Worm (Caenorhabditis elegans) whole organism, L4/young adult: ENCODE measurements around the gene F42A8.1.

Experiments used
- W03F9.2 ChIP-seq: fragments of 150-350 bp; optimal IDR thresholded peaks from 2 replicates; lab custom pipeline; 2014; ENCODE audit warnings: missing biosample characterization, missing genetic modification characterization
- dao-5 ChIP-seq: sonication (generic microtip); optimal IDR thresholded peaks from 2 replicates; lab custom pipeline; 2016; ENCODE audit warnings: missing genotype, missing genetic modification characterization, moderate library complexity, missing compliant biosample characterization
- him-1 ChIP-seq: sonication (generic microtip); optimal IDR thresholded peaks from 2 replicates; lab custom pipeline; 2016; ENCODE audit warnings: missing genotype, missing genetic modification reagents, missing genetic modification characterization, missing compliant biosample characterization

The F42A8.1 gene

ce11 chrII:9346490-9346889 is at the start of gene F42A8.1:
Gene F42A8.1, minus strand, starts transcription at chrII:9346590.
- TF ChIP-seq W03F9.2 (tag; lab: Kevin White, UChicago) (no peak), him-1 (tag; lab: Kevin White, UChicago) (no peak), dao-5 (no peak)

DNA sequence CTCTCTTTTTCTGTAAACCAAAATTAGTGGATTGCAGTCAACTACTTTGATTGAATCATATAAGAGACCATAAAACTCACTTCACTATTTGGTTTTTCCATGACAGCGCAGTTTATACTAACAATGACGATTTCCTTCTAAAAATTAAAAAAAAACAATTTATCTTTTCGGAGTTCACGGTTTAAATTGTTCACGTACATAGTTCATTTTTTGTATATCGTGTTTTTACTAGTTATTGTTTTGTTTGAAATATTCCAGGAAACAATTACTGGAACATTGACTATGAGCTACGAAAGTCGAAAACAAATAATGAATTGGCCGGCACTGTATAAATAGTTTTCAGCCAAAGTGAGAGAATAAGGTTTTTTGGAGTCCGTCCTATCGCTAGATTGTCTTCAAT is 46.3 kb upstream of the F42A8.1 start, which contains the start of gene lido-17:
TSS of gene lido-17 (minus strand) at position 101 of the 400 bp plus-strand sequence.
- TF ChIP-seq W03F9.2 (tag; lab: Kevin White, UChicago) (no peak), dao-5 (no peak), him-1 (tag; lab: Kevin White, UChicago) (no peak)

DNA sequence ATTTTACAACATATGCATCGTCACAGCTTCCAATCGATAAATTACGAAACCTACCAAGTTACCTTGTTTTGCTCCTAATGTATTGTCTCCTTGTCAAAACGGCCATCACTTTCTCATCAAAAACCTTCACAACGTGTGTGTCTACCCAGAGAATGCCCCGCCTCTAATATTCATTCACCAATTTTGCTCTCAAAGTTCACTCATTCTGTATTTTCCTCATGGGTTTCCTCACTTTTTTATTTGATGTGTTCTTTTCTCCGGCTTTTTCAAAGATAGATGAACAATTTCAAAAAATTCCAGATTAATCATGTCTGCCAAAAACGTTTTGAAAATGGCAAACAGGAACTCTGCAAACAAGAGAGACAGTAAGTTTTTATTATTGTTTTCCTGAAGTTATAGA is 38.9 kb upstream of the F42A8.1 start, which contains the start of gene C06C3.7:
TSS of gene C06C3.7 (plus strand) at position 301 of the 400 bp plus-strand sequence.
- TF ChIP-seq W03F9.2 (tag; lab: Kevin White, UChicago) (no peak), him-1 (tag; lab: Kevin White, UChicago) (no peak), dao-5 (no peak)

DNA sequence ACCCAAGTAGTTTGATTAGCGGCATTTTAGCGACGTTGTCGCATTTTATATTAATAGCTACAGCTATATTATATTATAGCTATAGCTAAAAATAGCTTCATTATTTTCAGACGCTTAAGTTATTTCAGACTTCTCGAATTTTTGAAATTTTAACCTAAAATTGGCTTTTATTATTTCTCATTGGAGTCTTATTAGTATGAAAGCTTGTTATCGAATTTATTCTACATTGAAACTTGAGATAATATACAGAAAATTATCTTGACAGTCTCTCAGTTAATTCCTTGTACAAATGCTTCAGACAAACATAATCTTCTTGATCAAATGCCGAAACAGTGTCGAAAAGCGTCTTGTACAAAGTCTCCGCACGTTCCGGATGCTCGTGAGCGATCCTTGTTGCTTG is 33.4 kb upstream of the F42A8.1 start, which contains the start of gene srh-48:
TSS of gene srh-48 (plus strand) at position 301 of the 400 bp plus-strand sequence.
- no peak for TF ChIP-seq W03F9.2 (tag; lab: Kevin White, UChicago)
- no peak for TF ChIP-seq him-1 (tag; lab: Kevin White, UChicago)
- TF ChIP-seq dao-5 = no peak

DNA sequence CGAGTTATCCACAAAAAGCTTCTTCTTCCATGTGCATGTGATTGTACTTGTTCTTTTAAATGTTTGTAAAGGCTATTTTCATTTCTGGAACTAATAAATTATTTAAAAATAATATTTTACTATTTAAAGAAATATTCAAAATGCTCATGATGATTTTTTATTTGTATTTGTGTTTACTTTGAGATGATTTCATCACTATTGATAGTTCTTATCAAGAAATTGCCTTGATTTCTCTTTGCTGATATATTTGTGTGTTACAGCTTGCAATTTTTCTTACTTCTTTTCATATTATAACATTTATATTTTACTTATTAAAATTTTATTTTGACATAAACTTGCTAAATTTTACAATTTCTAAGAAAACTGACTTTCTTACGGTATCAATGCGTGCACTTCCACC is 31.8 kb upstream of the F42A8.1 start:
- TF ChIP-seq dao-5 (no peak), him-1 (tag; lab: Kevin White, UChicago) (no peak), W03F9.2 (tag; lab: Kevin White, UChicago) (no peak)

DNA sequence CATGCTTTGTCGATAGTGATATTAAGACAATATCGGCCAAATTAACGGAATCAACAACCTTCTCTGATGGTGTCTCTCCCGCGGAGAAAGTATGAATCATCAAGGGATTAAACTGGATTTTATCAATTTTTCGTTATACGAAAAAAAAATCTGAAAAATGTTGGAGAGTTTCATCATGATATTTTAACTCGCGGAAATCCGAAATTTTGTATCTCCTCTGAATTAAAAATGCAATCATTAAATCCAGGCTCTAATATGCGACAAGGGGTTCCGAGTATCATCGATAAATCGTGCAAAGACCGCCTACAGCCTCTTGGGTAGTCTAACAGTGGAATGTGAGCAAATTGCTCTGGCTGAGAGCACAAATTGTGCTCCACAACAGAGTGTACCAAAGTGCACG is 30.8 kb upstream of the F42A8.1 start, which contains the start of gene C06C3.10:
TSS of gene C06C3.10 (minus strand) at position 101 of the 400 bp plus-strand sequence.
- TF ChIP-seq him-1 (tag; lab: Kevin White, UChicago) (no peak), dao-5 (no peak), W03F9.2 (tag; lab: Kevin White, UChicago) (no peak)

ce11 chrII:9374807-9375206 is 28.4 kb upstream of the F42A8.1 start, which contains the start of gene C06C3.12:
Gene C06C3.12, plus strand, starts transcription at chrII:9375107.
- TF ChIP-seq dao-5 = no peak
- no peak for TF ChIP-seq him-1 (tag; lab: Kevin White, UChicago)
- no peak for TF ChIP-seq W03F9.2 (tag; lab: Kevin White, UChicago)

ce11 chrII:9372991-9373390 is 26.6 kb upstream of the F42A8.1 start, which contains the start of gene C06C3.4:
Gene C06C3.4, plus strand, starts transcription at chrII:9373291.
- TF ChIP-seq W03F9.2 (tag; lab: Kevin White, UChicago) (no peak), him-1 (tag; lab: Kevin White, UChicago) (no peak), dao-5 (no peak)

- TF ChIP-seq dao-5 = no peak
- no peak for TF ChIP-seq W03F9.2 (tag; lab: Kevin White, UChicago)
- no peak for TF ChIP-seq him-1 (tag; lab: Kevin White, UChicago)
Observed at ce11 chrII:9372393-9372792, 26.0 kb upstream of the F42A8.1 start, which contains the start of gene C06C3.3. Gene C06C3.3, minus strand, starts transcription at chrII:9372493.

ce11 chrII:9369394-9369793 is 23.0 kb upstream of the F42A8.1 start:
- TF ChIP-seq dao-5 (no peak), him-1 (tag; lab: Kevin White, UChicago) (no peak), W03F9.2 (tag; lab: Kevin White, UChicago) (no peak)

ce11 chrII:9362249-9362648 is 15.9 kb upstream of the F42A8.1 start:
- no peak for TF ChIP-seq him-1 (tag; lab: Kevin White, UChicago)
- TF ChIP-seq dao-5 = no peak
- no peak for TF ChIP-seq W03F9.2 (tag; lab: Kevin White, UChicago)

DNA sequence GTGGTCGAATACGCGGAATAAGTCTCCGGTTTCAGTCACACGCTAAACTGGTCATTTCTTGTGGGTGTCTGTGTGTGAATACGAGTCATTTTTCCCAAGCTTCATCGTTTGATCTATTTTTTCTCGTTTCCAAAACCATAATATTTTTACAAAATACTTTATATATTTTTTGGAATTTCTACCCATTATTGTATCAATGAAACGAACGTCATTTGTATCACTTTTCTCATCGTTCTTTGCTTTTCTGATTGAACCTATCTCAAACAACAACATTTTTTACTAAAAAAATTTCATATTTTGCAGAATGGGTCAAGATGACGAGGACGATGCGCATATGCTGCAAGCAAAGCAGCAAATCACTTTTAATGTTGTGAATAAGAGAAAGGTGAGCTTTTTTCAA is 11.8 kb upstream of the F42A8.1 start, which contains the start of gene mel-11:
TSS of gene mel-11 (plus strand) at position 301 of the 400 bp plus-strand sequence.
- no peak for TF ChIP-seq dao-5
- TF ChIP-seq W03F9.2 (tag; lab: Kevin White, UChicago) = no peak
- no peak for TF ChIP-seq him-1 (tag; lab: Kevin White, UChicago)

- TF ChIP-seq dao-5 (no peak), him-1 (tag; lab: Kevin White, UChicago) (no peak), W03F9.2 (tag; lab: Kevin White, UChicago) (no peak)
Observed at ce11 chrII:9356723-9357122, 10.3 kb upstream of the F42A8.1 start.

DNA sequence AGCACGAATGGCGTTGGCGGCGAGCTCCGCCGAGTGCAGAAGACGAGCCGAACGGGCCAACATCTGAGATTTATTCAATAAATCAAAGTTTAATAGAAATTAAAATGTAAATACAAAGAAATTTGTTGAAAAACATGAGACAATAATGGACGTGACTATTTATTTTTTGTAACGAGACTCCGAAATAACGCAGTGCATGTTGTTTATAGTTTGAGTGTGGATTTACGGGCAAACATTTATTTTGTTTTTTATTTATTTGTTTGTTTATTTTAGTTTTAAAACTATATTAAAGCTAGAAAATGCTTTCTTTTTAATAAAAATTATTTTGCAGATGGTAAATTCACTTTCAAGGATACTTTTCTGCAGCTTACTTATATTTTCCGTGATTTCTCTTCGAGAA is 6.3 kb upstream of the F42A8.1 start, which contains the start of the genes sdhb-1 and cup-15:
TSS of gene sdhb-1 (minus strand) at position 63 of the 400 bp plus-strand sequence.
TSS of gene cup-15 (plus strand) at position 332 of the 400 bp plus-strand sequence.
- TF ChIP-seq W03F9.2 (tag; lab: Kevin White, UChicago) (no peak), dao-5 (no peak), him-1 (tag; lab: Kevin White, UChicago) (no peak)

DNA sequence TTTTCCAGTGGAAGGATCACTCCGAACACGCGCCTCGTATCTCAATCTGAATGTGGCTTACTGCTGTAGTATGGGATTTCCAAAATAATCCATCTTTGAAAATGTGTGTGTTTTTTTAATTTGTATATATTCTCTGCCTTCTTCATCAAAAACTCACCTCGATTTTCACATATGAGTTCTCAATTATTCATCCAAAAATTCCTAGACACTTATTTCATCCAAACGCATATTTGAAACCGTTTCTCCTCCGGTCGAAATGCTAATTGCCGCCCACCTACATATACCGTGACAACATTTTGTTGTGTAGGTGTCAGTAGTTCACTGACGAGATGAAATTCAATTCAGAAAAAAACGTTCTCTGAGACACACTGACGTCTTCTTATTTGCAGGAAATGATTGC is 1.1 kb upstream of the F42A8.1 start:
- no peak for TF ChIP-seq him-1 (tag; lab: Kevin White, UChicago)
- TF ChIP-seq W03F9.2 (tag; lab: Kevin White, UChicago) = no peak
- TF ChIP-seq dao-5 = no peak
